Worm (Caenorhabditis elegans) whole organism, L1 larva: ENCODE measurements around the gene T05C7.7.

ENCODE experiments used
- blmp-1 ChIP-seq: fragments of 150-350 bp; optimal IDR thresholded peaks from 2 replicates; lab custom pipeline; 2014; ENCODE audit warnings: missing biosample characterization, missing genetic modification characterization
- ceh-90 ChIP-seq: sonication (generic microtip); optimal IDR thresholded peaks from 2 replicates; lab custom pipeline; 2016; ENCODE audit warnings: missing genetic modification characterization, missing compliant biosample characterization
- elt-2 ChIP-seq: sonication (generic microtip); optimal IDR thresholded peaks from 2 replicates; lab custom pipeline; 2016; ENCODE audit warnings: missing genetic modification characterization, mild to moderate bottlenecking, inconsistent platforms, missing compliant biosample characterization, missing genetic modification reagents
- elt-3 ChIP-seq, 6 experiments: fragments of 150-350 bp in 1 of 6; sonication (generic microtip); optimal IDR thresholded peaks; 2 replicates each; lab custom pipeline; 2017 to 2018; ENCODE audit warnings: missing biosample characterization in 6 of 6, missing genetic modification characterization in 6 of 6, inconsistent platforms in 1 of 6
- fos-1 ChIP-seq: fragments of 150-350 bp; optimal IDR thresholded peaks from 2 replicates; lab custom pipeline; 2014; ENCODE audit warnings: missing biosample characterization, missing genetic modification characterization
- irx-1 ChIP-seq: sonication (generic microtip); optimal IDR thresholded peaks from 2 replicates; lab custom pipeline; 2016; ENCODE audit warnings: missing genetic modification characterization, missing compliant biosample characterization
- lin-13 ChIP-seq: fragments of 150-350 bp; optimal IDR thresholded peaks from 2 replicates; lab custom pipeline; 2014; ENCODE audit warnings: missing biosample characterization, missing genetic modification reagents, missing genetic modification characterization
- mef-2 ChIP-seq: fragments of 150-350 bp; optimal IDR thresholded peaks from 2 replicates; lab custom pipeline; 2014; ENCODE audit warnings: missing biosample characterization, missing genetic modification characterization
- snpc-4 ChIP-seq: fragments of 150-350 bp; optimal IDR thresholded peaks from 2 replicates; lab custom pipeline; 2014; ENCODE audit warnings: missing biosample characterization, missing genetic modification characterization
- xbp-1 ChIP-seq: sonication (generic microtip); optimal IDR thresholded peaks from 2 replicates; lab custom pipeline; 2016; ENCODE audit warnings: missing genetic modification characterization, missing compliant biosample characterization
- zag-1 ChIP-seq: fragments of 150-350 bp; optimal IDR thresholded peaks from 2 replicates; lab custom pipeline; 2014; ENCODE audit warnings: missing biosample characterization, missing genetic modification characterization
- ztf-11 ChIP-seq, 2 experiments: sonication (generic microtip); optimal IDR thresholded peaks; 2 replicates each; lab custom pipeline; 2016 to 2017; ENCODE audit warnings: missing genetic modification characterization in 2 of 2, missing biosample characterization in 1 of 2, missing compliant biosample characterization in 1 of 2

DNA sequence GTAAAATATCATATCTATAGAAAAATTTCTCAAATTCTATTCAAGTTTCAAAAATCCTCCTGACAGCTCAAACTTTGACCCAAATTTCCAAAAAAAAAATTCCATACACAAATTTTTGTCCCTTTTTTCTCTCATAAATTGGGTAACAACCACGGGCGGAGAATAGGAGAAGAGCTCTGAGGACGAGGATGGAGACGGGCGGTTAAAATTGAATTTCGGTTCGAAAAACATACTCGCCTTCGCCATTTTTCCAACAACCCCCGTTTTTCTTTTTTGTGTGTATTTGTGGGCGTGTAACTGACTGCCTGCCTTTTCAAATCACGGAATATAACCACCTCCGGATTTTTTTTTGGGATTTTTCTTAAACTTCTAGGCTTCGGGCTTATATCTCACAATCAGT is 36.1 kb downstream of the T05C7.7 start:
- TF ChIP-seq snpc-4 (tag; lab: Kevin White, UChicago) (no peak), fos-1 (tag; lab: Kevin White, UChicago) (no peak), ztf-11 (tag; optimal IDR thresholded peaks at IDR 0.05; lab: Kevin White, UChicago) (no peak), elt-2 (no peak), elt-3 (tag; optimal IDR thresholded peaks at IDR 0.05; lab: Kevin White, UChicago) (no peak), xbp-1 (tag; lab: Kevin White, UChicago) (no peak), ceh-90 (no peak), zag-1 (no peak), irx-1 (tag; lab: Kevin White, UChicago) (no peak), mef-2 (tag; lab: Kevin White, UChicago) (no peak), lin-13 (GFP tag; lab: Kevin White, UChicago) (no peak), blmp-1 (tag; lab: Kevin White, UChicago) (no peak)
